Worm (Caenorhabditis elegans) whole organism, mixed stage, embryonic: ENCODE data around the gene lmd-3.
A peak's percentile ranks its signal among the peaks of the same experiment; 100 is the strongest.

Source experiments
- blmp-1 ChIP-seq: fragments of 150-350 bp; optimal IDR thresholded peaks from 2 replicates; lab custom pipeline; 2014; ENCODE audit warnings: missing biosample characterization, missing genetic modification characterization
- ceh-43 ChIP-seq: fragments of 200-800 bp; sonication (Bioruptor generic); optimal IDR thresholded peaks from 2 replicates; lab custom pipeline; 2018; ENCODE audit warnings: mild to moderate bottlenecking, missing genetic modification characterization, moderate library complexity, missing compliant biosample characterization
- ces-1 ChIP-seq: fragments of 150-350 bp; optimal IDR thresholded peaks from 2 replicates; lab custom pipeline; 2014; ENCODE audit warnings: missing biosample characterization, missing genetic modification reagents, missing genetic modification characterization
- cnd-1 ChIP-seq: fragments of 200-800 bp; sonication (Bioruptor generic); optimal IDR thresholded peaks from 2 replicates; lab custom pipeline; 2018; ENCODE audit warnings: mild to moderate bottlenecking, missing genetic modification characterization, missing compliant biosample characterization
- elt-1 ChIP-seq: sonication (generic microtip); optimal IDR thresholded peaks from 2 replicates; lab custom pipeline; 2017; ENCODE audit warnings: missing genetic modification characterization, mild to moderate bottlenecking, missing compliant biosample characterization, antibody characterized with exemption, moderate library complexity, borderline replicate concordance; ENCODE audit not compliant: insufficient read depth
- elt-3 ChIP-seq: fragments of 150-350 bp; optimal IDR thresholded peaks from 2 replicates; lab custom pipeline; 2014; ENCODE audit warnings: missing biosample characterization, missing genetic modification characterization
- flh-1 ChIP-seq: fragments of 200-800 bp; sonication (Bioruptor generic); optimal IDR thresholded peaks from 2 replicates; lab custom pipeline; 2018; ENCODE audit warnings: mild to moderate bottlenecking, missing genetic modification characterization, moderate library complexity, missing compliant biosample characterization
- ham-2 ChIP-seq: fragments of 200-800 bp; sonication (Bioruptor generic); optimal IDR thresholded peaks from 2 replicates; lab custom pipeline; 2018; ENCODE audit warnings: mild to moderate bottlenecking, missing genetic modification characterization, missing compliant biosample characterization
- hlh-1 ChIP-seq: fragments of 150-350 bp; optimal IDR thresholded peaks from 2 replicates; lab custom pipeline; 2014; ENCODE audit warnings: missing biosample characterization, missing genetic modification reagents, missing genetic modification characterization
- lin-13 ChIP-seq: fragments of 150-350 bp; optimal IDR thresholded peaks from 2 replicates; lab custom pipeline; 2014; ENCODE audit warnings: missing biosample characterization, missing genetic modification characterization
- lin-32 ChIP-seq: fragments of 200-800 bp; sonication (Bioruptor generic); optimal IDR thresholded peaks from 2 replicates; lab custom pipeline; 2018; ENCODE audit warnings: mild to moderate bottlenecking, missing genetic modification characterization, missing compliant biosample characterization
- lsy-2 ChIP-seq: fragments of 150-350 bp; optimal IDR thresholded peaks from 2 replicates; lab custom pipeline; 2014; ENCODE audit warnings: missing biosample characterization, missing genetic modification characterization
- mab-5 ChIP-seq: fragments of 150-350 bp; optimal IDR thresholded peaks from 2 replicates; lab custom pipeline; 2014; ENCODE audit warnings: missing biosample characterization, missing genetic modification characterization
- mls-2 ChIP-seq: sonication (generic microtip); optimal IDR thresholded peaks from 2 replicates; lab custom pipeline; 2016; ENCODE audit warnings: mild to moderate bottlenecking, missing genetic modification characterization, moderate library complexity, missing compliant biosample characterization
- nhr-12 ChIP-seq: fragments of 150-350 bp; optimal IDR thresholded peaks from 2 replicates; lab custom pipeline; 2014; ENCODE audit warnings: missing biosample characterization, missing genetic modification characterization
- nhr-237 ChIP-seq: fragments of 150-350 bp; optimal IDR thresholded peaks from 2 replicates; lab custom pipeline; 2014; ENCODE audit warnings: missing biosample characterization, missing genetic modification characterization
- nhr-76 ChIP-seq: sonication (generic microtip); optimal IDR thresholded peaks from 2 replicates; lab custom pipeline; 2017; ENCODE audit warnings: missing biosample characterization, missing genetic modification characterization
- pha-4 ChIP-seq: fragments of 150-350 bp; optimal IDR thresholded peaks from 2 replicates; lab custom pipeline; 2018; ENCODE audit warnings: missing biosample characterization, missing genetic modification reagents, missing genetic modification characterization
- sptf-1 ChIP-seq: sonication (generic microtip); optimal IDR thresholded peaks from 2 replicates; lab custom pipeline; 2017; ENCODE audit warnings: mild to moderate bottlenecking, missing genetic modification characterization, moderate library complexity, missing compliant biosample characterization
- tbx-8 ChIP-seq: fragments of 200-800 bp; sonication (Bioruptor generic); optimal IDR thresholded peaks from 2 replicates; lab custom pipeline; 2018; ENCODE audit warnings: mild to moderate bottlenecking, missing genetic modification characterization, moderate library complexity, missing compliant biosample characterization
- unc-120 ChIP-seq: sonication (generic microtip); optimal IDR thresholded peaks from 2 replicates; lab custom pipeline; 2017; ENCODE audit warnings: missing genetic modification characterization, missing compliant biosample characterization; ENCODE audit not compliant: poor library complexity, severe bottlenecking
- unc-39 ChIP-seq: fragments of 150-350 bp; optimal IDR thresholded peaks from 2 replicates; lab custom pipeline; 2014; ENCODE audit warnings: missing biosample characterization, missing genetic modification characterization
- unc-62 ChIP-seq: fragments of 150-350 bp; optimal IDR thresholded peaks from 2 replicates; lab custom pipeline; 2014; ENCODE audit warnings: missing biosample characterization, missing genetic modification reagents, missing genetic modification characterization
- ztf-11 ChIP-seq: fragments of 150-350 bp; optimal IDR thresholded peaks from 2 replicates; lab custom pipeline; 2014; ENCODE audit warnings: missing biosample characterization, missing genetic modification characterization

Gene lmd-3

ce11 chrV:8460306-8460705, 15.7 kb upstream of the lmd-3 start, which contains the start of gene T23B12.6:
Gene T23B12.6, minus strand, starts transcription at chrV:8460419.
- TF ChIP-seq lin-13 (tag; lab: Kevin White, UChicago) (no peak), cnd-1 (tag; lab: Kevin White, UChicago) (no peak), lsy-2 (no peak)

- TF ChIP-seq ham-2 (GFP tag; lab: Kevin White, UChicago) (no peak), unc-39 (tag; lab: Kevin White, UChicago) (no peak), ces-1 (GFP tag; lab: Kevin White, UChicago) (no peak), unc-62 (GFP tag; lab: Kevin White, UChicago) (no peak), tbx-8 (GFP tag; lab: Kevin White, UChicago) (no peak), ztf-11 (no peak), ceh-43 (GFP tag; lab: Kevin White, UChicago) (no peak)
- TF ChIP-seq, all 35 proteins: peak for 0
Measured at ce11 chrV:8454995-8455446, 10.4 kb upstream of the lmd-3 start, which contains the start of gene T23B12.11. Gene T23B12.11, plus strand, starts transcription at chrV:8455396.

ce11 chrV:8450690-8451089, 6.1 kb upstream of the lmd-3 start:
- TF ChIP-seq sptf-1 (tag; lab: Kevin White, UChicago) (no peak), elt-3 (tag; lab: Kevin White, UChicago) (no peak), lin-32 (GFP tag; lab: Kevin White, UChicago) (no peak), nhr-12 (tag; lab: Kevin White, UChicago) (no peak), blmp-1 (tag; lab: Kevin White, UChicago) (no peak)

ce11 chrV:8449241-8449640, 4.6 kb upstream of the lmd-3 start:
- TF ChIP-seq mls-2 (tag; lab: Kevin White, UChicago) (no peak), nhr-237 (no peak), nhr-76 (tag; lab: Kevin White, UChicago) (no peak), unc-120 (tag; lab: Kevin White, UChicago) (no peak), ham-2 (GFP tag; lab: Kevin White, UChicago) (no peak), sptf-1 (tag; lab: Kevin White, UChicago) (no peak)
- TF ChIP-seq, all 35 proteins: peak for 0

DNA sequence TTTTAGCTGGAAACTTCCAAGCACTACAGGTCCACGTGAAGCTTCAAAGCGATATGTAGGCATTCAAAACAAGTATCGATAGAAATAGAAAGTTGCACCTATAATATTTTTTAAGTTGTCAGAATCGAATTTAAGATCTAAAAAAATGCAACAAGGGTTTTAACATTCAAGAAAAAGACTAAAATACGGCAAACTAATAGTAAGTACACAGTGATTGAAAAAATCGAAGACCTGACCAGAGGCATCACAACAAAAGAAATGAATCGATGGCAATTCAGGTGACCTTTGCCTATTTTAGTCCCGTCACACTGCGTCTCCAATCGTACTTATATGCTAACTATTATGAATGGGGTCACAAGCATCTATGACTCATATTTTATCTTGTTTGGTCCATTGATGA, 3.3 kb upstream of the lmd-3 start, which contains the start of gene T23B12.5:
Gene T23B12.5, minus strand, starts transcription at position 101 of the 400 bp plus-strand sequence.
- TF ChIP-seq mab-5 (no peak), elt-3 (tag; lab: Kevin White, UChicago) (no peak), elt-1 (tag; lab: Kevin White, UChicago) (no peak), nhr-12 (tag; lab: Kevin White, UChicago) (no peak)

ce11 chrV:8445636-8446035, 1.0 kb upstream of the lmd-3 start:
- TF ChIP-seq mls-2 (tag; lab: Kevin White, UChicago) (no peak), pha-4 (tag; lab: Kevin White, UChicago) (peak; percentile 91), hlh-1 (tag; lab: Kevin White, UChicago) (peak; percentile 19)

DNA sequence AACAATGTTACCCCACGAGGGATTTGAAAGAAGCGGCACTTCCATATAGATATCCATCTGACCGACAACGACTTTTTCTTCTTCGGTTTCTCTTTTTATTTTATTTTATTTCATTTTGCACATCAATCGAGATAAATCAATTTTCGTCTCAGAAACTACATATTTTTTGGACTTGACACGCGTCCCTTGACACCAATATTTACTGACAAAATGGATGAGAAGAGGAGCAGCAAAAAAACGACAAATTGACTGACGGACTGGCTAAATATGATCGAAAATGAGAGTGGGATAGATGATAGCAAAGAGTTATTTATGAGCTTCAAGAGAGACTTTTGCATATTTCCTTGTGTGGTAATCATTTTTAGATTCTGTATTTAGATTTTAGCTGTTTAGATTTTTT, 7.2 kb downstream of the lmd-3 start:
- TF ChIP-seq ces-1 (GFP tag; lab: Kevin White, UChicago) = peak; percentile 19
- TF ChIP-seq unc-120 (tag; lab: Kevin White, UChicago) = no peak

DNA sequence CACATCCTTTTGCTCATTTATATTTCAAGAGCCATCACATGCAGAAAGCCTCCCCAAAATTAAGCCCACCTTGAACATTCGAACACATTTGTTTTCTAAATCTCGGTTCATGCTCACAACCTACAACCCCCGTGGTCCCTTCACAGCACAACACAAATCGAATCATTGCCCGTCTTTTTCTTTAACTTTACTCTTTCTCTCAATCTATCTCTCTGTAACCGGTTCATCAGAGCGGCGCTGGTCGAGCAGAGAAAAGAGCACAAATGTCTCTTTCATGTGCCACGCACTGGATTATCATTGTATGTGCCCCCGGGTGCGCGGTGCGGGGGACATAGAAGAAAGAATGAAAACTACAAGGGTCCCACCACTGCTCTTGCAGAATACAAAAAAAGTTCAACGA, 9.3 kb downstream of the lmd-3 start:
- TF ChIP-seq flh-1 (no peak), ces-1 (GFP tag; lab: Kevin White, UChicago) (peak; percentile 82)
